Worm (Caenorhabditis elegans) whole organism, L4 larva: ENCODE data around the gene C24G6.8.

Source experiments
- F44E2.7 ChIP-seq: fragments of 200-800 bp; sonication (Bioruptor generic); IDR thresholded peaks from 2 replicates; pipeline ENCODE4 v2.1.2; 2022; ENCODE audit warnings: missing genetic modification characterization, missing compliant biosample characterization
- R02D3.7 ChIP-seq: fragments of 150-350 bp; sonication (generic microtip); optimal IDR thresholded peaks from 3 replicates; lab custom pipeline; 2014; ENCODE audit warnings: missing biosample characterization, missing genetic modification characterization
- T26A8.4 ChIP-seq: fragments of 200-800 bp; sonication (Bioruptor generic); IDR thresholded peaks from 2 replicates; pipeline ENCODE4 v1.3.6; 2022; ENCODE audit warnings: missing genetic modification characterization, missing compliant biosample characterization
- aha-1 ChIP-seq: fragments of 150-350 bp; peaks from one replicate; lab custom pipeline; 2014; ENCODE audit warnings: missing biosample characterization, missing genetic modification characterization
- arid-1 ChIP-seq: fragments of 200-800 bp; sonication (Bioruptor generic); conservative IDR thresholded peaks from 2 replicates; pipeline ENCODE4 v1.3.6; 2022; ENCODE audit warnings: missing genetic modification reagents, missing genetic modification characterization, missing compliant biosample characterization
- ceh-44 ChIP-seq: fragments of 200-800 bp; sonication (Bioruptor generic); IDR thresholded peaks from 2 replicates; pipeline ENCODE4 v1.3.6; 2022; ENCODE audit warnings: missing genetic modification reagents, missing genetic modification characterization, missing compliant biosample characterization
- ces-1 ChIP-seq: fragments of 150-350 bp; sonication (generic microtip); optimal IDR thresholded peaks from 4 replicates; lab custom pipeline; 2014; ENCODE audit warnings: missing biosample characterization, missing genetic modification reagents, missing genetic modification characterization
- daf-12 ChIP-seq: fragments of 150-350 bp; optimal IDR thresholded peaks from 2 replicates; lab custom pipeline; 2014; ENCODE audit warnings: missing biosample characterization, missing genetic modification reagents, missing genetic modification characterization
- daf-16 ChIP-seq, 3 experiments: sonication (generic microtip); optimal IDR thresholded peaks; 2 replicates each; lab custom pipeline; 2016 to 2017; ENCODE audit warnings: missing genetic modification characterization in 3 of 3, missing genetic modification reagents in 3 of 3, mild to moderate bottlenecking in 2 of 3, missing compliant biosample characterization in 2 of 3, missing biosample characterization in 1 of 3, moderate library complexity in 1 of 3
- daf-19 ChIP-seq: fragments of 200-800 bp; sonication (Bioruptor generic); conservative IDR thresholded peaks from 2 replicates; pipeline ENCODE4 v1.3.6; 2022; ENCODE audit warnings: missing genetic modification characterization, missing compliant biosample characterization
- dmd-6 ChIP-seq: fragments of 200-800 bp; sonication (Bioruptor generic); IDR thresholded peaks from 2 replicates; pipeline ENCODE4 v1.3.6; 2022; ENCODE audit warnings: missing genetic modification reagents, missing genetic modification characterization, missing compliant biosample characterization
- dmd-9 ChIP-seq: fragments of 200-800 bp; sonication (Bioruptor generic); IDR thresholded peaks from 2 replicates; pipeline ENCODE4 v1.3.6; 2022; ENCODE audit warnings: missing genetic modification reagents, missing genetic modification characterization, missing compliant biosample characterization
- dpl-1 ChIP-seq: fragments of 150-350 bp; optimal IDR thresholded peaks from 2 replicates; lab custom pipeline; 2014; ENCODE audit warnings: missing biosample characterization, missing genetic modification reagents, missing genetic modification characterization
- duxl-1 ChIP-seq: sonication (generic microtip); optimal IDR thresholded peaks from 2 replicates; lab custom pipeline; 2016; ENCODE audit warnings: mild to moderate bottlenecking, missing genetic modification characterization, moderate library complexity, missing compliant biosample characterization; ENCODE audit not compliant: poor library complexity
- dve-1 ChIP-seq: sonication (generic microtip); optimal IDR thresholded peaks from 2 replicates; lab custom pipeline; 2017; ENCODE audit warnings: antibody characterized with exemption, mild to moderate bottlenecking, missing genetic modification characterization, missing compliant biosample characterization; ENCODE audit not compliant: insufficient read depth
- egl-27 ChIP-seq: sonication (generic microtip); optimal IDR thresholded peaks from 3 replicates; lab custom pipeline; 2017; ENCODE audit warnings: missing biosample characterization, missing genetic modification reagents, missing genetic modification characterization
- fkh-10 ChIP-seq: fragments of 150-350 bp; optimal IDR thresholded peaks from 2 replicates; lab custom pipeline; 2014; ENCODE audit warnings: missing biosample characterization, missing genetic modification reagents, missing genetic modification characterization
- hlh-11 ChIP-seq: fragments of 200-800 bp; sonication (Bioruptor generic); optimal IDR thresholded peaks from 2 replicates; lab custom pipeline; 2018; ENCODE audit warnings: mild to moderate bottlenecking, missing genetic modification characterization, missing compliant biosample characterization
- hlh-30 ChIP-seq: sonication (generic microtip); optimal IDR thresholded peaks from 2 replicates; lab custom pipeline; 2017; ENCODE audit warnings: antibody characterized with exemption, mild to moderate bottlenecking, missing genetic modification characterization, missing compliant biosample characterization; ENCODE audit not compliant: insufficient read depth
- hmg-1.1 ChIP-seq: fragments of 200-800 bp; sonication (Bioruptor generic); IDR thresholded peaks from 2 replicates; pipeline ENCODE4 v1.3.6; 2022; ENCODE audit warnings: missing genetic modification reagents, missing genetic modification characterization, missing compliant biosample characterization
- jun-1 ChIP-seq: fragments of 150-350 bp; optimal IDR thresholded peaks from 2 replicates; lab custom pipeline; 2014; ENCODE audit warnings: missing biosample characterization, missing genetic modification reagents, missing genetic modification characterization
- lim-7 ChIP-seq: fragments of 200-800 bp; sonication (Bioruptor generic); IDR thresholded peaks from 2 replicates; pipeline ENCODE4 v1.3.6; 2022; ENCODE audit warnings: missing genetic modification characterization, missing compliant biosample characterization
- lin-13 ChIP-seq: fragments of 150-350 bp; optimal IDR thresholded peaks from 2 replicates; lab custom pipeline; 2014; ENCODE audit warnings: missing biosample characterization, missing genetic modification reagents, missing genetic modification characterization
- lin-15B ChIP-seq: fragments of 150-350 bp; sonication (generic microtip); optimal IDR thresholded peaks from 3 replicates; lab custom pipeline; 2014; ENCODE audit warnings: missing biosample characterization, missing genetic modification characterization
- lin-38 ChIP-seq: fragments of 200-800 bp; sonication (Bioruptor generic); IDR thresholded peaks from 2 replicates; pipeline ENCODE4 v1.3.6; 2022; ENCODE audit warnings: missing genetic modification reagents, missing genetic modification characterization, missing compliant biosample characterization
- madf-5 ChIP-seq, 2 experiments: fragments of 200-800 bp; sonication (Bioruptor generic); IDR thresholded peaks; 2 replicates each; pipeline ENCODE4 v1.3.6; 2022; ENCODE audit warnings: missing compliant biosample characterization in 2 of 2, missing genetic modification characterization in 2 of 2
- mdl-1 ChIP-seq, 2 experiments: fragments of 150-350 bp in 1 of 2; sonication (generic microtip) in 1 of 2; optimal IDR thresholded peaks; 2 replicates each; lab custom pipeline; 2014 to 2017; ENCODE audit warnings: missing biosample characterization in 2 of 2, missing genetic modification characterization in 2 of 2
- mdt-29 ChIP-seq: fragments of 200-800 bp; sonication (Bioruptor generic); IDR thresholded peaks from 2 replicates; pipeline ENCODE4 v1.3.6; 2022; ENCODE audit warnings: missing genetic modification reagents, missing genetic modification characterization, missing compliant biosample characterization
- mxl-2 ChIP-seq: fragments of 200-800 bp; sonication (Bioruptor generic); conservative IDR thresholded peaks from 2 replicates; pipeline ENCODE4 v1.3.6; 2022; ENCODE audit warnings: missing genetic modification reagents, missing genetic modification characterization, missing compliant biosample characterization
- nhr-25 ChIP-seq: sonication (generic microtip); optimal IDR thresholded peaks from 2 replicates; lab custom pipeline; 2017; ENCODE audit warnings: missing genetic modification characterization, mild to moderate bottlenecking, missing compliant biosample characterization, antibody characterized with exemption, moderate library complexity, borderline replicate concordance; ENCODE audit not compliant: insufficient read depth
- nhr-28 ChIP-seq: fragments of 150-350 bp; optimal IDR thresholded peaks from 2 replicates; lab custom pipeline; 2014; ENCODE audit warnings: missing biosample characterization, missing genetic modification characterization
- nhr-41 ChIP-seq: fragments of 200-800 bp; sonication (Bioruptor generic); IDR thresholded peaks from 2 replicates; pipeline ENCODE4 v1.3.6; 2022; ENCODE audit warnings: missing genetic modification reagents, missing genetic modification characterization, missing compliant biosample characterization
- nhr-76 ChIP-seq: fragments of 150-350 bp; optimal IDR thresholded peaks from 2 replicates; lab custom pipeline; 2014; ENCODE audit warnings: missing biosample characterization, missing genetic modification characterization
- nhr-77 ChIP-seq: fragments of 150-350 bp; optimal IDR thresholded peaks from 2 replicates; lab custom pipeline; 2014; ENCODE audit warnings: missing biosample characterization, missing genetic modification characterization
- pha-4 ChIP-seq, 2 experiments: fragments of 150-350 bp in 1 of 2; fragments of 200-800 bp in 1 of 2; sonication (Bioruptor generic) in 1 of 2; IDR thresholded peaks in 1 of 2; optimal IDR thresholded peaks in 1 of 2; 2 replicates each; pipeline versions ENCODE4 v1.3.6 to Lab custom; 2014 to 2022; ENCODE audit warnings: missing genetic modification characterization in 2 of 2, missing genetic modification reagents in 2 of 2, missing biosample characterization in 1 of 2, missing compliant biosample characterization in 1 of 2
- php-3 ChIP-seq: fragments of 200-800 bp; sonication (Bioruptor generic); IDR thresholded peaks from 2 replicates; pipeline ENCODE4 v1.3.6; 2022; ENCODE audit warnings: missing genetic modification reagents, missing genetic modification characterization, missing compliant biosample characterization
- saeg-2 ChIP-seq: fragments of 200-800 bp; sonication (Bioruptor generic); IDR thresholded peaks from 2 replicates; pipeline ENCODE4 v1.3.6; 2022; ENCODE audit warnings: missing genetic modification reagents, missing genetic modification characterization, missing compliant biosample characterization
- sdz-12 ChIP-seq: fragments of 200-800 bp; sonication (Bioruptor generic); optimal IDR thresholded peaks from 2 replicates; lab custom pipeline; 2018; ENCODE audit warnings: mild to moderate bottlenecking, missing genetic modification characterization, missing compliant biosample characterization
- skn-1 ChIP-seq: fragments of 150-350 bp; optimal IDR thresholded peaks from 2 replicates; lab custom pipeline; 2014; ENCODE audit warnings: missing biosample characterization, missing genetic modification characterization
- snpc-4 ChIP-seq: fragments of 150-350 bp; optimal IDR thresholded peaks from 2 replicates; lab custom pipeline; 2014; ENCODE audit warnings: missing biosample characterization, missing genetic modification characterization
- spr-1 ChIP-seq: sonication (generic microtip); optimal IDR thresholded peaks from 2 replicates; lab custom pipeline; 2016; ENCODE audit warnings: mild to moderate bottlenecking, missing genetic modification characterization, missing compliant biosample characterization
- tag-97 ChIP-seq: fragments of 200-800 bp; sonication (Bioruptor generic); IDR thresholded peaks from 2 replicates; pipeline ENCODE4 v1.3.6; 2022; ENCODE audit warnings: missing genetic modification characterization, missing compliant biosample characterization
- tra-1 ChIP-seq: fragments of 200-800 bp; sonication (Bioruptor generic); IDR thresholded peaks from 2 replicates; pipeline ENCODE4 v1.3.6; 2022; ENCODE audit warnings: missing genetic modification reagents, missing genetic modification characterization, missing compliant biosample characterization
- vab-7 ChIP-seq: fragments of 200-800 bp; sonication (Bioruptor generic); IDR thresholded peaks from 2 replicates; pipeline ENCODE4 v1.3.6; 2022; ENCODE audit warnings: missing genetic modification reagents, missing genetic modification characterization, missing compliant biosample characterization
- zag-1 ChIP-seq: fragments of 150-350 bp; optimal IDR thresholded peaks from 2 replicates; lab custom pipeline; 2014; ENCODE audit warnings: missing biosample characterization, missing genetic modification characterization
- zip-11 ChIP-seq: fragments of 200-800 bp; sonication (Bioruptor generic); IDR thresholded peaks from 2 replicates; pipeline ENCODE4 v1.3.6; 2022; ENCODE audit warnings: missing genetic modification characterization, missing compliant biosample characterization
- zip-2 ChIP-seq: fragments of 150-350 bp; optimal IDR thresholded peaks from 2 replicates; lab custom pipeline; 2014; ENCODE audit warnings: missing biosample characterization, missing genetic modification characterization

C24G6.8 gene

DNA sequence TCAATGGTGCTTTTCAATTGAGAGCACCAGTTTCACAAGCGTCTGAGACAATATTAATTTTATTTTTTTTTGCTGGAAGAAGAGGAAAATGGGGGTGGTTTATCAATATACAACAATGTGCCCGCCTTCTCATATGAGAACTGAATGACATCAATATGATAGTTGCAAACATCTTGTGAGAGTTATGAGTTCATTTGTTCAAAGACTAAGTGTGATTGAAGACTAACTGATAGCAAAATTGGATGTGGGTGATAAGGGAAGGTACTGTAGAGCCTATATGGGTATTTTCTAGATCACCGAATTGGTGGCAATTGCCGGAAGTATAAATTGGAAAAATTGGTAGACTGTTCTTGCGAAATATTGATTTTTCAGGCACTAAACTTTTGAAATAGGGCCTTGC lies 23.1 kb downstream of the C24G6.8 start (continued):
- TF ChIP-seq lin-15B (tag; lab: Kevin White, UChicago) (no peak), mdl-1 (tag; optimal IDR thresholded peaks at IDR 0.05; lab: Kevin White, UChicago) (no peak), jun-1 (tag; lab: Kevin White, UChicago) (no peak), T26A8.4 (GFP tag; lab: Robert Waterston, UW) (no peak), mdt-29 (GFP tag; lab: Robert Waterston, UW) (no peak), php-3 (GFP tag; lab: Robert Waterston, UW) (peak; percentile 77), saeg-2 (GFP tag; lab: Robert Waterston, UW) (no peak), ceh-44 (GFP tag; lab: Robert Waterston, UW) (no peak), dve-1 (peak; percentile 70), dmd-9 (GFP tag; lab: Robert Waterston, UW) (no peak), daf-12 (tag; lab: Kevin White, UChicago) (no peak), nhr-77 (peak; percentile 47), hlh-11 (tag; lab: Kevin White, UChicago) (peak; percentile 71), lin-13 (no peak), duxl-1 (tag; lab: Kevin White, UChicago) (no peak), lin-38 (GFP tag; lab: Robert Waterston, UW) (no peak), zag-1 (tag; lab: Kevin White, UChicago) (no peak), nhr-76 (tag; lab: Kevin White, UChicago) (no peak), egl-27 (no peak), ces-1 (GFP tag; lab: Kevin White, UChicago) (no peak), nhr-25 (tag; lab: Kevin White, UChicago) (no peak), madf-5 (GFP tag; IDR thresholded peaks at IDR 0.05; lab: Robert Waterston, UW) (no peak), sdz-12 (GFP tag; lab: Kevin White, UChicago) (no peak), snpc-4 (tag; lab: Kevin White, UChicago) (no peak), hlh-30 (tag; lab: Kevin White, UChicago) (peak; percentile 7), tag-97 (GFP tag; lab: Robert Waterston, UW) (no peak), arid-1 (GFP tag; lab: Robert Waterston, UW) (no peak), lim-7 (GFP tag; lab: Robert Waterston, UW) (no peak), nhr-41 (GFP tag; lab: Robert Waterston, UW) (peak; percentile 84; the same call in 1 of the 2 replicates), zip-11 (no peak), hmg-1.1 (GFP tag; lab: Robert Waterston, UW) (no peak), dmd-6 (GFP tag; lab: Robert Waterston, UW) (peak; percentile 94), skn-1 (tag; lab: Kevin White, UChicago) (no peak), vab-7 (GFP tag; lab: Robert Waterston, UW) (no peak), dpl-1 (GFP tag; lab: Kevin White, UChicago) (no peak), mxl-2 (no peak)

DNA sequence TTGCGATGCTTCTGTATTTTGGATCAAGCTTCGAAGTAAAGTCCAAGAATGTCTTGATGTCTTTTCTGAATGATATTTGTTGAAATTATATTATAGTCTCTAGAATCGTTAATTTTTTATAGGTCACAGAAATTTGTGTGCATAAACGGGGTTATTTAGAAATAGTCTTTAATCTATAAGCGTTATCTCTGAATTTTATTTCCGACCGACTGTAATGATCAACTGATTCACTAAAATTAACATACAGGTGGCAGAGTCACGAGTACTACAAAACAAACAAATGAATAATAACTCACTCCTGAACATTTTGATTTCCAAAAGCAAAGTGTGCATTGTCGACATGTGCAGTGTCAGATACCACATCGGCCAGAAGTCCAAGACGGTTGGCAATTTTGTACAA lies 24.0 kb downstream of the C24G6.8 start:
- TF ChIP-seq aha-1 (tag; lab: Kevin White, UChicago): peak; percentile 31
- TF ChIP-seq zip-2 (tag; lab: Kevin White, UChicago): no peak
- no peak for TF ChIP-seq daf-16 (GFP tag; optimal IDR thresholded peaks at IDR 0.05; lab: Kevin White, UChicago)
- TF ChIP-seq daf-16 (tag; optimal IDR thresholded peaks at IDR 0.05; lab: Kevin White, UChicago): peak; percentile 43
- peak; percentile 33 for TF ChIP-seq dve-1
- no peak for TF ChIP-seq pha-4 (GFP tag; IDR thresholded peaks at IDR 0.05; lab: Robert Waterston, UW)
- no peak for TF ChIP-seq pha-4 (tag; optimal IDR thresholded peaks at IDR 0.05; lab: Kevin White, UChicago)
- peak; percentile 1 for TF ChIP-seq hlh-30 (tag; lab: Kevin White, UChicago)
- TF ChIP-seq fkh-10 (GFP tag; lab: Kevin White, UChicago): no peak
- TF ChIP-seq nhr-77: peak; percentile 63
- no peak for TF ChIP-seq tra-1
- no peak for TF ChIP-seq R02D3.7
- TF ChIP-seq daf-19 (GFP tag; lab: Robert Waterston, UW): no peak
- peak; percentile 55; the same call in 1 of the 2 replicates for TF ChIP-seq php-3 (GFP tag; lab: Robert Waterston, UW)
- 0 out of 2 replicates have a peak, but pooled peaks have one; percentile 19 for TF ChIP-seq dmd-6 (GFP tag; lab: Robert Waterston, UW)
- TF ChIP-seq nhr-28 (tag; lab: Kevin White, UChicago): peak; percentile 70
- peak; percentile 10 for TF ChIP-seq hlh-11 (tag; lab: Kevin White, UChicago)
- no peak for TF ChIP-seq egl-27
- no peak for TF ChIP-seq spr-1
- TF ChIP-seq F44E2.7: no peak
- no peak for TF ChIP-seq mdl-1 (tag; optimal IDR thresholded peaks at IDR 0.05; lab: Kevin White, UChicago)
